Worm (Caenorhabditis elegans) whole organism, early embryonic: Measurements from ENCODE around the gene C08E8.9.

Experiments
- B0310.2 ChIP-seq: sonication (generic microtip); optimal IDR thresholded peaks from 2 replicates; lab custom pipeline; 2016; ENCODE audit warnings: mild to moderate bottlenecking, missing genetic modification characterization, missing compliant biosample characterization
- F13C5.2 ChIP-seq: sonication (generic microtip); optimal IDR thresholded peaks from 2 replicates; lab custom pipeline; 2017; ENCODE audit warnings: mild to moderate bottlenecking, missing genetic modification characterization, inconsistent platforms, missing compliant biosample characterization
- aly-1 ChIP-seq: sonication (generic microtip); optimal IDR thresholded peaks from 2 replicates; lab custom pipeline; 2016; ENCODE audit warnings: missing genetic modification characterization, missing compliant biosample characterization
- ama-1 ChIP-seq: fragments of 150-350 bp; optimal IDR thresholded peaks from 2 replicates; lab custom pipeline; 2014
- ceh-13 ChIP-seq: fragments of 200-800 bp; sonication (Bioruptor generic); optimal IDR thresholded peaks from 2 replicates; lab custom pipeline; 2018; ENCODE audit warnings: mild to moderate bottlenecking, missing genetic modification characterization, missing compliant biosample characterization
- ceh-36 ChIP-seq: sonication (generic microtip); optimal IDR thresholded peaks from 2 replicates; lab custom pipeline; 2016; ENCODE audit warnings: missing genetic modification characterization, inconsistent platforms, missing compliant biosample characterization
- ets-7 ChIP-seq: sonication (generic microtip); optimal IDR thresholded peaks from 2 replicates; lab custom pipeline; 2016; ENCODE audit warnings: missing genotype, missing genetic modification characterization, missing compliant biosample characterization
- flt-1 ChIP-seq: fragments of 200-800 bp; sonication (Bioruptor generic); IDR thresholded peaks from 2 replicates; pipeline ENCODE4 v1.3.6; 2022; ENCODE audit warnings: missing genetic modification characterization, missing compliant biosample characterization
- hmbx-1 ChIP-seq: sonication (generic microtip); optimal IDR thresholded peaks from 2 replicates; lab custom pipeline; 2016; ENCODE audit warnings: mild to moderate bottlenecking, missing genetic modification characterization, missing compliant biosample characterization
- hmg-4 ChIP-seq: fragments of 200-800 bp; sonication (Bioruptor generic); optimal IDR thresholded peaks from 2 replicates; lab custom pipeline; 2018; ENCODE audit warnings: mild to moderate bottlenecking, missing genetic modification characterization, missing compliant biosample characterization
- hnd-1 ChIP-seq: sonication (generic microtip); optimal IDR thresholded peaks from 2 replicates; lab custom pipeline; 2016; ENCODE audit warnings: missing genetic modification characterization, missing compliant biosample characterization
- pes-1 ChIP-seq: fragments of 200-800 bp; sonication (Bioruptor generic); IDR thresholded peaks from 2 replicates; pipeline ENCODE4 v1.3.6; 2022; ENCODE audit warnings: missing genetic modification reagents, missing genetic modification characterization, missing compliant biosample characterization
- scrt-1 ChIP-seq: fragments of 200-800 bp; sonication (Bioruptor generic); IDR thresholded peaks from 2 replicates; pipeline ENCODE4 v1.3.6; 2022; ENCODE audit warnings: missing genetic modification characterization, missing compliant biosample characterization
- sea-1 ChIP-seq: fragments of 200-800 bp; sonication (Bioruptor generic); conservative IDR thresholded peaks from 2 replicates; pipeline ENCODE4 v1.3.6; 2022; ENCODE audit warnings: missing genetic modification characterization, missing compliant biosample characterization
- tbx-11 ChIP-seq: fragments of 200-800 bp; sonication (Bioruptor generic); IDR thresholded peaks from 2 replicates; pipeline ENCODE4 v1.3.6; 2022; ENCODE audit warnings: missing genetic modification characterization, missing compliant biosample characterization
- tbx-37 ChIP-seq: fragments of 200-800 bp; sonication (Bioruptor generic); conservative IDR thresholded peaks from 2 replicates; pipeline ENCODE4 v1.3.6; 2022; ENCODE audit warnings: missing genetic modification reagents, missing genetic modification characterization, missing compliant biosample characterization
- tra-4 ChIP-seq: sonication (generic microtip); optimal IDR thresholded peaks from 2 replicates; lab custom pipeline; 2017; ENCODE audit warnings: missing genetic modification characterization, missing compliant biosample characterization

Gene C08E8.9

ce11 chrV:18364558-18364957, at the start of gene C08E8.9:
TSS of gene C08E8.9 (plus strand) at chrV:18364858.
- TF ChIP-seq B0310.2 (tag; lab: Kevin White, UChicago), result no peak
- no peak for TF ChIP-seq hnd-1 (tag; lab: Kevin White, UChicago)
- TF ChIP-seq tbx-11 (GFP tag; lab: Robert Waterston, UW), result no peak
- no peak for TF ChIP-seq tra-4
- peak; percentile 57 for TF ChIP-seq ceh-36 (tag; lab: Kevin White, UChicago)

- no peak for TF ChIP-seq hmbx-1 (tag; lab: Kevin White, UChicago)
Measured at ce11 chrV:18318312-18318711, 46.3 kb upstream of the C08E8.9 start, which contains the start of gene fbxb-119. TSS of gene fbxb-119 (plus strand) at chrV:18318612.

ce11 chrV:18323231-18323630, 41.4 kb upstream of the C08E8.9 start, which contains the start of gene B0462.5:
TSS of gene B0462.5 (minus strand) at chrV:18323331.
- TF ChIP-seq tbx-11 (GFP tag; lab: Robert Waterston, UW), result no peak
- TF ChIP-seq F13C5.2, result no peak
- TF ChIP-seq hmg-4 (GFP tag; lab: Kevin White, UChicago), result no peak
- TF ChIP-seq ets-7 (tag; lab: Kevin White, UChicago), result no peak
- no peak for TF ChIP-seq ceh-13 (GFP tag; lab: Kevin White, UChicago)
- TF ChIP-seq flt-1 (GFP tag; lab: Robert Waterston, UW), result no peak
- no peak for TF ChIP-seq pes-1 (GFP tag; lab: Robert Waterston, UW)
- TF ChIP-seq tra-4, result no peak
- TF ChIP-seq ama-1, result no peak
- no peak for TF ChIP-seq B0310.2 (tag; lab: Kevin White, UChicago)
- TF ChIP-seq tbx-37 (GFP tag; lab: Robert Waterston, UW), result no peak
- TF ChIP-seq ceh-36 (tag; lab: Kevin White, UChicago), result no peak
- TF ChIP-seq hmbx-1 (tag; lab: Kevin White, UChicago), result no peak

DNA sequence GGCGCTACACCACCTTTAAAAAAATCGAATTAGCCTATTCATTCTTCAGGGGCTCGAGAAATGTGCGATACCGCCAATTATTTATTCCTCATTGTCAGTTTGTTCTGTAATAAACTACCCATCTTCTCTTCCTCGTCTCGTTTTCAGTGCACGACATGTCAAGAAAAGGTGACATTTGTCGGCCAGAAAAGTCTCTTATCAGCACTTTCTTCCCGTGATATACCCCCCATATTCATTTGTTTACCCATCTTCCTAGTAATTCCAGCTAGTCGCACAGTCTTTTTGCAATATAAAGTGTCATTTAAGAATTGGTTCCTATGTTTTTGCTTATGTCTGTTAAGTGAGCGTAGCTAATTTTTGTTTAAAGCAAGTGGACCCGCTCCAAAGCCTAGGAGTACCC, 40.1 kb upstream of the C08E8.9 start:
- no peak for TF ChIP-seq tra-4
- no peak for TF ChIP-seq ama-1
- TF ChIP-seq ceh-36 (tag; lab: Kevin White, UChicago), result no peak
- no peak for TF ChIP-seq B0310.2 (tag; lab: Kevin White, UChicago)
- TF ChIP-seq F13C5.2, result no peak
- TF ChIP-seq ets-7 (tag; lab: Kevin White, UChicago), result no peak
- no peak for TF ChIP-seq aly-1 (tag; lab: Kevin White, UChicago)
- no peak for TF ChIP-seq ceh-13 (GFP tag; lab: Kevin White, UChicago)
- no peak for TF ChIP-seq hmbx-1 (tag; lab: Kevin White, UChicago)
- TF ChIP-seq hnd-1 (tag; lab: Kevin White, UChicago), result no peak
- TF ChIP-seq scrt-1 (GFP tag; lab: Robert Waterston, UW), result no peak
- TF ChIP-seq sea-1 (GFP tag; lab: Robert Waterston, UW), result no peak
- no peak for TF ChIP-seq flt-1 (GFP tag; lab: Robert Waterston, UW)
- no peak for TF ChIP-seq pes-1 (GFP tag; lab: Robert Waterston, UW)
- no peak for TF ChIP-seq tbx-37 (GFP tag; lab: Robert Waterston, UW)
- no peak for TF ChIP-seq hmg-4 (GFP tag; lab: Kevin White, UChicago)

DNA sequence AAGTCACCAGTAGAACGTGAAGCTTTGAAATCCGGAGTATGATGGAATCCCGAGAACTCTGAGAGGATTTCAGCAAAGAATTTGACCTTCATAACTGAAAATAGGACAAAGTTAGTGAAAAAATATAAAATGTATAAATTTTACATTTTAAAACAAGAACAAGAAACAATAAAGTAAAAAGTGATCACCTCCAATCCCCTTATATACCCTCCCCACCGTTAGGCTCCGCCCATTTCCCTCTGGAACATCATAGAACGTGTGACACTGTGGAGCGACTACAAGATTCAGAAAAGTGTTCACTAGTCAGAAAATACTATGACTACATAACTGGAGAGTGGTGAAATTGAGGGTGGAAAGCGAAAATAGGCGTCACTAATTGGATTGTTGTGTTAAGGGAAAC, 33.6 kb upstream of the C08E8.9 start, which contains the start of gene B0462.4:
TSS of gene B0462.4 (minus strand) at position 101 of the 400 bp plus-strand sequence.
- no peak for TF ChIP-seq pes-1 (GFP tag; lab: Robert Waterston, UW)
- TF ChIP-seq hmbx-1 (tag; lab: Kevin White, UChicago), result no peak
- no peak for TF ChIP-seq ceh-36 (tag; lab: Kevin White, UChicago)
- no peak for TF ChIP-seq scrt-1 (GFP tag; lab: Robert Waterston, UW)
- no peak for TF ChIP-seq ets-7 (tag; lab: Kevin White, UChicago)
- TF ChIP-seq flt-1 (GFP tag; lab: Robert Waterston, UW), result no peak
- TF ChIP-seq hnd-1 (tag; lab: Kevin White, UChicago), result no peak

DNA sequence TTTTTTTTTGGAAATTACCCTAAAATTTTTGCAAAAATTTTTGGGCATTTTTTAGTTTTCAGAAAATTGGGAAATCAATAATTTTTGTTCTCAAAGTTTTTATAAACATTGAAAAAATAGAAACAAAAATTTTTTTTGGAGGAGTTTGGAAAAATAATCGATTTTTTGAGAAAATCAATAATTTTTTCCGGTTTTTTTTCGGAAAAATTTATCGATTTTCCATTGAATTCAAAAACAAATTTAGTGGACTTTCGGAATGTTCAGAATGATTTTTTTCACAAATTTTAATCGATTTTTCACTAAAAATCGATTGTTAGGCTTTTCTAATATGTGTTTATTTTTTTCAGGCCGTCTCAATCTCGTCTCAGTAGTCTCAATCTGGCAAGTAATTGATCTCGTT, 27.0 kb upstream of the C08E8.9 start:
- no peak for TF ChIP-seq tra-4
- TF ChIP-seq tbx-37 (GFP tag; lab: Robert Waterston, UW), result no peak
- no peak for TF ChIP-seq hmbx-1 (tag; lab: Kevin White, UChicago)
- TF ChIP-seq B0310.2 (tag; lab: Kevin White, UChicago), result no peak
- no peak for TF ChIP-seq hnd-1 (tag; lab: Kevin White, UChicago)
- no peak for TF ChIP-seq sea-1 (GFP tag; lab: Robert Waterston, UW)
- no peak for TF ChIP-seq ceh-13 (GFP tag; lab: Kevin White, UChicago)
- no peak for TF ChIP-seq flt-1 (GFP tag; lab: Robert Waterston, UW)
- TF ChIP-seq ets-7 (tag; lab: Kevin White, UChicago), result no peak
- no peak for TF ChIP-seq ama-1
- TF ChIP-seq scrt-1 (GFP tag; lab: Robert Waterston, UW), result no peak
- no peak for TF ChIP-seq aly-1 (tag; lab: Kevin White, UChicago)
- no peak for TF ChIP-seq tbx-11 (GFP tag; lab: Robert Waterston, UW)
- no peak for TF ChIP-seq ceh-36 (tag; lab: Kevin White, UChicago)
- TF ChIP-seq pes-1 (GFP tag; lab: Robert Waterston, UW), result no peak

- TF ChIP-seq hmg-4 (GFP tag; lab: Kevin White, UChicago), result no peak
- no peak for TF ChIP-seq tbx-37 (GFP tag; lab: Robert Waterston, UW)
- TF ChIP-seq hnd-1 (tag; lab: Kevin White, UChicago), result no peak
- no peak for TF ChIP-seq tbx-11 (GFP tag; lab: Robert Waterston, UW)
- TF ChIP-seq F13C5.2, result no peak
- no peak for TF ChIP-seq aly-1 (tag; lab: Kevin White, UChicago)
- no peak for TF ChIP-seq ceh-13 (GFP tag; lab: Kevin White, UChicago)
- no peak for TF ChIP-seq pes-1 (GFP tag; lab: Robert Waterston, UW)
- no peak for TF ChIP-seq scrt-1 (GFP tag; lab: Robert Waterston, UW)
- TF ChIP-seq tra-4, result no peak
- no peak for TF ChIP-seq ets-7 (tag; lab: Kevin White, UChicago)
- no peak for TF ChIP-seq ceh-36 (tag; lab: Kevin White, UChicago)
Measured at ce11 chrV:18339807-18340206, 24.9 kb upstream of the C08E8.9 start, which contains the start of gene C08E8.10. TSS of gene C08E8.10 (minus strand) at chrV:18339907.
